Fruit fly (Drosophila melanogaster) whole organism, adult: ENCODE measurements around the gene SdhBL.

Experiments used
- CG33017 ChIP-seq: fragments of 200-800 bp; sonication (Bioruptor generic); optimal IDR thresholded peaks from 2 replicates; lab custom pipeline; 2018; ENCODE audit warnings: missing biosample characterization, mild to moderate bottlenecking, missing genetic modification characterization, moderate library complexity
- CG7101 ChIP-seq: fragments of 200-800 bp; sonication (Bioruptor generic); optimal IDR thresholded peaks from 2 replicates; lab custom pipeline; 2018; ENCODE audit warnings: missing biosample characterization, mild to moderate bottlenecking, missing genetic modification characterization, moderate library complexity
- Mnt ChIP-seq: fragments of 200-800 bp; sonication (Bioruptor generic); optimal IDR thresholded peaks from 2 replicates; lab custom pipeline; 2016; ENCODE audit warnings: missing biosample characterization, mild to moderate bottlenecking, missing genetic modification characterization
- cnc ChIP-seq, 2 experiments: fragments of >200 bp; optimal IDR thresholded peaks; 2 replicates each; lab custom pipeline; 2017
- tj ChIP-seq: fragments of 200-800 bp; sonication (Bioruptor generic); optimal IDR thresholded peaks from 3 replicates; lab custom pipeline; 2017; ENCODE audit warnings: missing biosample characterization, mild to moderate bottlenecking, missing genetic modification characterization, moderate library complexity

DNA sequence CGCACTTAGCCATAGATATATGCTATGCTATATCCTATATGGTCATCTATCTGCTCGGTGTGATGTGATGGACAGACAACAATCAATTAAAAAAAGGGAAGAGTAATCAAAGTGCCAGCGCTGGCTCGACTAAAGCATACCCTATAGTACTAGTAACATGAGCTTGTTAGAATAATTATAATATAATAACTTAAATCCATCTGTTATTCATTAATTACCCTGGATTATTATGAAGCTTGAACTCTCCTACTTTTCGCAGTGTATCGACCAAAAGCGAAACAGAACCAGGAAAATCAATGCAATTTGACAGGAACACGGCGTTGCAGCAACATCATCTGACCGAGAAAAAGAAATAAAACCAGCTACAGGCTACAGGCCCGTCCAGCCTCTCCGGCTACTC is 19.1 kb downstream of the SdhBL start:
- TF ChIP-seq CG33017 (no peak), CG7101 (no peak), cnc (optimal IDR thresholded peaks at IDR 0.05; lab: Kevin White, UChicago) (no peak), Mnt (no peak), tj (GFP tag; lab: Kevin White, UChicago) (no peak)
